Fruit fly (Drosophila melanogaster) Kc167 (cell line): ENCODE measurements around the gene Aladin.

Experiments
- Myc ChIP-seq: fragments of >200 bp; optimal IDR thresholded peaks from 2 replicates; lab custom pipeline; 2017; ENCODE audit warnings: missing external identifiers
- Sin3A ChIP-seq: fragments of >200 bp; optimal IDR thresholded peaks from 2 replicates; lab custom pipeline; 2018; ENCODE audit warnings: missing external identifiers
- h ChIP-seq: fragments of >200 bp; optimal IDR thresholded peaks from 3 replicates; lab custom pipeline; 2018; ENCODE audit warnings: missing external identifiers
- insv ChIP-seq: fragments of >200 bp; optimal IDR thresholded peaks from 3 replicates; lab custom pipeline; 2018; ENCODE audit warnings: missing external identifiers
- psq ChIP-seq: fragments of >200 bp; optimal IDR thresholded peaks from 2 replicates; lab custom pipeline; 2017; ENCODE audit warnings: missing external identifiers
- ttk ChIP-seq: sonication (Bioruptor generic); optimal IDR thresholded peaks from 2 replicates; lab custom pipeline; 2017; ENCODE audit warnings: missing external identifiers

The Aladin gene

dm6 chrX:9295518-9295917, 22.3 kb downstream of the Aladin start:
- TF ChIP-seq ttk, result no peak
- no peak for TF ChIP-seq psq (lab: Kevin White, UChicago)
- no peak for TF ChIP-seq Myc (lab: Kevin White, UChicago)
- no peak for TF ChIP-seq insv (lab: Kevin White, UChicago)

dm6 chrX:9296518-9296917, 23.3 kb downstream of the Aladin start:
- no peak for TF ChIP-seq ttk
- no peak for TF ChIP-seq psq (lab: Kevin White, UChicago)
- no peak for TF ChIP-seq Myc (lab: Kevin White, UChicago)
- TF ChIP-seq Sin3A (lab: Kevin White, UChicago), result no peak
- no peak for TF ChIP-seq h (lab: Kevin White, UChicago)
- no peak for TF ChIP-seq insv (lab: Kevin White, UChicago)

- TF ChIP-seq psq (lab: Kevin White, UChicago) (no peak), insv (lab: Kevin White, UChicago) (no peak), ttk (no peak), Sin3A (lab: Kevin White, UChicago) (no peak), Myc (lab: Kevin White, UChicago) (no peak), h (lab: Kevin White, UChicago) (no peak)
These were observed 24.6 kb downstream of the Aladin start for dm6 chrX:9297661-9298433.

dm6 chrX:9305735-9306134, 32.5 kb downstream of the Aladin start:
- no peak for TF ChIP-seq Myc (lab: Kevin White, UChicago)
- TF ChIP-seq Sin3A (lab: Kevin White, UChicago), result no peak
- no peak for TF ChIP-seq h (lab: Kevin White, UChicago)
- no peak for TF ChIP-seq psq (lab: Kevin White, UChicago)
- TF ChIP-seq insv (lab: Kevin White, UChicago), result no peak
- no peak for TF ChIP-seq ttk

- no peak for TF ChIP-seq psq (lab: Kevin White, UChicago)
- no peak for TF ChIP-seq Sin3A (lab: Kevin White, UChicago)
- no peak for TF ChIP-seq Myc (lab: Kevin White, UChicago)
- TF ChIP-seq h (lab: Kevin White, UChicago), result no peak
- TF ChIP-seq ttk, result no peak
- TF ChIP-seq insv (lab: Kevin White, UChicago), result no peak
These were observed 36.9 kb downstream of the Aladin start for dm6 chrX:9309959-9310658.

dm6 chrX:9317100-9317499, 43.9 kb downstream of the Aladin start:
- no peak for TF ChIP-seq ttk
- TF ChIP-seq insv (lab: Kevin White, UChicago), result no peak
- no peak for TF ChIP-seq h (lab: Kevin White, UChicago)
- TF ChIP-seq Sin3A (lab: Kevin White, UChicago), result no peak
- no peak for TF ChIP-seq Myc (lab: Kevin White, UChicago)

dm6 chrX:9319140-9319539, 45.9 kb downstream of the Aladin start, which contains the start of the genes c12.1 and c12.2:
Gene c12.1, minus strand, starts transcription at chrX:9319223.
Gene c12.2, plus strand, starts transcription at chrX:9319359.
- TF ChIP-seq psq (lab: Kevin White, UChicago) (no peak), Myc (lab: Kevin White, UChicago) (no peak), ttk (no peak)
